Worm (Caenorhabditis elegans) whole organism, midembryonic: ENCODE data around the gene C44F1.1.

Experiments used
- flt-1 ChIP-seq: fragments of 200-800 bp; sonication (Bioruptor generic); IDR thresholded peaks from 2 replicates; pipeline ENCODE4 v1.3.6; 2022; ENCODE audit warnings: missing genetic modification characterization, missing compliant biosample characterization
- ztf-23 ChIP-seq: fragments of 200-800 bp; sonication (Bioruptor generic); IDR thresholded peaks from 2 replicates; pipeline ENCODE4 v1.3.6; 2022; ENCODE audit warnings: missing genetic modification reagents, missing genetic modification characterization, missing compliant biosample characterization
- ztf-29 ChIP-seq: fragments of 200-800 bp; sonication (Bioruptor generic); IDR thresholded peaks from 2 replicates; pipeline ENCODE4 v1.3.6; 2022; ENCODE audit warnings: missing genetic modification reagents, missing genetic modification characterization, missing compliant biosample characterization

- TF ChIP-seq ztf-23 = no peak
- TF ChIP-seq flt-1 (GFP tag; lab: Robert Waterston, UW) = no peak
- no peak for TF ChIP-seq ztf-29
Observed at ce11 chrIII:3764584-3764983, 776 bp downstream of the C44F1.1 start.
